Worm (Caenorhabditis elegans) whole organism, L1 larva: ENCODE measurements around the gene F26F4.5.

Experiments
- fkh-4 ChIP-seq: sonication (generic microtip); optimal IDR thresholded peaks from 2 replicates; lab custom pipeline; 2016; ENCODE audit warnings: missing compliant biosample characterization, missing genetic modification characterization, borderline replicate concordance
- lin-13 ChIP-seq: fragments of 150-350 bp; optimal IDR thresholded peaks from 2 replicates; lab custom pipeline; 2014; ENCODE audit warnings: missing biosample characterization, missing genetic modification reagents, missing genetic modification characterization
- nhr-11 ChIP-seq: fragments of 150-350 bp; optimal IDR thresholded peaks from 2 replicates; lab custom pipeline; 2014; ENCODE audit warnings: missing biosample characterization, missing genetic modification characterization
- nhr-237 ChIP-seq: fragments of 150-350 bp; optimal IDR thresholded peaks from 2 replicates; lab custom pipeline; 2014; ENCODE audit warnings: missing biosample characterization, missing genetic modification characterization
- nhr-76 ChIP-seq: sonication (generic microtip); optimal IDR thresholded peaks from 2 replicates; lab custom pipeline; 2017; ENCODE audit warnings: missing biosample characterization, missing genetic modification characterization
- skn-1 ChIP-seq: fragments of 150-350 bp; optimal IDR thresholded peaks from 2 replicates; lab custom pipeline; 2014; ENCODE audit warnings: missing biosample characterization, missing genetic modification characterization
- snpc-4 ChIP-seq: fragments of 150-350 bp; optimal IDR thresholded peaks from 2 replicates; lab custom pipeline; 2014; ENCODE audit warnings: missing biosample characterization, missing genetic modification characterization
- snu-23 ChIP-seq: sonication (generic microtip); optimal IDR thresholded peaks from 2 replicates; lab custom pipeline; 2016; ENCODE audit warnings: missing genetic modification characterization, missing compliant biosample characterization
- sptf-1 ChIP-seq: fragments of 150-350 bp; optimal IDR thresholded peaks from 2 replicates; lab custom pipeline; 2014; ENCODE audit warnings: missing biosample characterization, missing genetic modification characterization
- unc-62 ChIP-seq: fragments of 150-350 bp; optimal IDR thresholded peaks from 2 replicates; lab custom pipeline; 2014; ENCODE audit warnings: missing biosample characterization, missing genetic modification reagents, missing genetic modification characterization
- unc-86 ChIP-seq: sonication (generic microtip); optimal IDR thresholded peaks from 2 replicates; lab custom pipeline; 2016; ENCODE audit warnings: missing genetic modification characterization, missing compliant biosample characterization

DNA sequence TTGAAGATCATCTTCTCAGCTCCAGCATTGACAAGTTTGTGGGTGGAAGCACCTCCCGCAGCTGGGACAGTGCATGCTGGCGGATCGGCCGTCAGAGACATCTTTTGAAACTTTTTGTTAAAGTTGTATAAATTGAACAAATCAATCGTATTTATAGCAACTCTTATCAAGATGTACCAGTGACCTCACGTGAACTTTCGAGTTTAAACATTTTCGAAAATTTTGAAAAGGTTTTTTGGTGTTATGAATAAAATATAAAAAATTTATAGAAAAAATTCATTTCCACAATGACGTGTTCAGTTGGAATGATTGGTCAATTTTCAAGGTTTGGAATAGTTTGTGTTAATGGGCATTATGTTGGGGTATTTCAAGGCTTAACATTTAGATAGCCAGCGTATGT, 22.4 kb downstream of the F26F4.5 start, which contains the start of the genes msd-4 and C35D10.3:
- TF ChIP-seq nhr-76 (no peak), nhr-11 (tag; lab: Kevin White, UChicago) (no peak), fkh-4 (tag; lab: Kevin White, UChicago) (no peak), unc-62 (no peak), skn-1 (no peak), unc-86 (tag; lab: Kevin White, UChicago) (no peak), snu-23 (no peak), sptf-1 (tag; lab: Kevin White, UChicago) (no peak), lin-13 (GFP tag; lab: Kevin White, UChicago) (no peak), snpc-4 (no peak), nhr-237 (tag; lab: Kevin White, UChicago) (no peak)
